Worm (Caenorhabditis elegans) whole organism, late embryonic: ENCODE measurements around the gene E02C12.6.

Source experiments
- C08G9.2 ChIP-seq: sonication (generic microtip); optimal IDR thresholded peaks from 2 replicates; lab custom pipeline; 2016; ENCODE audit warnings: mild to moderate bottlenecking, missing genetic modification characterization, moderate library complexity, missing compliant biosample characterization
- C38D4.7 ChIP-seq: fragments of 200-800 bp; sonication (Bioruptor generic); optimal IDR thresholded peaks from 2 replicates; lab custom pipeline; 2018; ENCODE audit warnings: mild to moderate bottlenecking, missing genetic modification characterization, moderate library complexity, missing compliant biosample characterization
- F13H6.1 ChIP-seq: sonication (generic microtip); optimal IDR thresholded peaks from 2 replicates; lab custom pipeline; 2016; ENCODE audit warnings: missing genetic modification characterization, missing compliant biosample characterization
- T23F11.4 ChIP-seq: fragments of 200-800 bp; sonication (Bioruptor generic); optimal IDR thresholded peaks from 2 replicates; lab custom pipeline; 2018; ENCODE audit warnings: mild to moderate bottlenecking, missing genetic modification characterization, missing compliant biosample characterization
- ceh-14 ChIP-seq: sonication (generic microtip); optimal IDR thresholded peaks from 2 replicates; lab custom pipeline; 2016; ENCODE audit warnings: missing genotype, missing genetic modification characterization, missing compliant biosample characterization
- ceh-18 ChIP-seq: sonication (generic microtip); optimal IDR thresholded peaks from 2 replicates; lab custom pipeline; 2016; ENCODE audit warnings: missing genetic modification characterization, missing compliant biosample characterization
- ceh-19 ChIP-seq: fragments of 200-800 bp; sonication (Bioruptor generic); optimal IDR thresholded peaks from 2 replicates; lab custom pipeline; 2018; ENCODE audit warnings: mild to moderate bottlenecking, missing genetic modification characterization, missing compliant biosample characterization
- ceh-2 ChIP-seq: sonication (generic microtip); optimal IDR thresholded peaks from 2 replicates; lab custom pipeline; 2016; ENCODE audit warnings: missing genotype, missing genetic modification characterization, missing compliant biosample characterization
- ceh-24 ChIP-seq: sonication (generic microtip); optimal IDR thresholded peaks from 2 replicates; lab custom pipeline; 2016; ENCODE audit warnings: mild to moderate bottlenecking, missing genetic modification characterization, missing compliant biosample characterization
- ceh-30 ChIP-seq: fragments of 150-350 bp; optimal IDR thresholded peaks from 2 replicates; lab custom pipeline; 2014; ENCODE audit warnings: missing biosample characterization, missing genetic modification characterization
- ceh-45 ChIP-seq: fragments of 200-800 bp; sonication (Bioruptor generic); IDR thresholded peaks from 2 replicates; pipeline ENCODE4 v1.3.6; 2022; ENCODE audit warnings: missing genetic modification reagents, missing genetic modification characterization, missing compliant biosample characterization
- ceh-9 ChIP-seq: sonication (generic microtip); optimal IDR thresholded peaks from 2 replicates; lab custom pipeline; 2016; ENCODE audit warnings: mild to moderate bottlenecking, missing genetic modification characterization, inconsistent platforms, missing compliant biosample characterization
- che-1 ChIP-seq: sonication (generic microtip); optimal IDR thresholded peaks from 2 replicates; lab custom pipeline; 2016; ENCODE audit warnings: mild to moderate bottlenecking, missing genetic modification characterization, missing compliant biosample characterization
- dve-1 ChIP-seq: sonication (generic microtip); optimal IDR thresholded peaks from 2 replicates; lab custom pipeline; 2017; ENCODE audit warnings: antibody characterized with exemption, mild to moderate bottlenecking, missing genetic modification characterization, missing compliant biosample characterization
- elt-4 ChIP-seq: sonication (generic microtip); optimal IDR thresholded peaks from 2 replicates; lab custom pipeline; 2016; ENCODE audit warnings: missing genetic modification characterization, missing compliant biosample characterization
- ets-4 ChIP-seq: sonication (generic microtip); optimal IDR thresholded peaks from 2 replicates; lab custom pipeline; 2016; ENCODE audit warnings: missing genetic modification characterization, missing compliant biosample characterization
- eyg-1 ChIP-seq: sonication (generic microtip); optimal IDR thresholded peaks from 2 replicates; lab custom pipeline; 2016; ENCODE audit warnings: missing genotype, missing genetic modification characterization, missing compliant biosample characterization
- fax-1 ChIP-seq: sonication (generic microtip); optimal IDR thresholded peaks from 2 replicates; lab custom pipeline; 2016; ENCODE audit warnings: missing genotype, missing genetic modification characterization, missing compliant biosample characterization
- fkh-6 ChIP-seq: sonication (generic microtip); optimal IDR thresholded peaks from 2 replicates; lab custom pipeline; 2016; ENCODE audit warnings: missing genetic modification characterization, missing compliant biosample characterization
- hlh-13 ChIP-seq: fragments of 200-800 bp; sonication (Bioruptor generic); optimal IDR thresholded peaks from 2 replicates; lab custom pipeline; 2018; ENCODE audit warnings: mild to moderate bottlenecking, missing genetic modification characterization, missing compliant biosample characterization
- hlh-15 ChIP-seq: sonication (generic microtip); optimal IDR thresholded peaks from 2 replicates; lab custom pipeline; 2016; ENCODE audit warnings: missing genetic modification characterization, missing compliant biosample characterization
- hlh-30 ChIP-seq: sonication (generic microtip); optimal IDR thresholded peaks from 2 replicates; lab custom pipeline; 2017; ENCODE audit warnings: antibody characterized with exemption, missing genetic modification characterization, missing compliant biosample characterization; ENCODE audit not compliant: insufficient read depth
- mec-3 ChIP-seq: sonication (generic microtip); optimal IDR thresholded peaks from 2 replicates; lab custom pipeline; 2016; ENCODE audit warnings: borderline replicate concordance, missing genetic modification characterization, missing compliant biosample characterization
- nfya-1 ChIP-seq: sonication (generic microtip); optimal IDR thresholded peaks from 2 replicates; lab custom pipeline; 2017; ENCODE audit warnings: missing genetic modification characterization, mild to moderate bottlenecking, missing compliant biosample characterization, antibody characterized with exemption, moderate library complexity
- odd-2 ChIP-seq: sonication (generic microtip); optimal IDR thresholded peaks from 2 replicates; lab custom pipeline; 2017; ENCODE audit warnings: antibody characterized with exemption, mild to moderate bottlenecking, missing genetic modification characterization, missing compliant biosample characterization
- pax-1 ChIP-seq: fragments of 150-350 bp; optimal IDR thresholded peaks from 2 replicates; lab custom pipeline; 2014; ENCODE audit warnings: missing biosample characterization, missing genetic modification characterization
- pqm-1 ChIP-seq: sonication (generic microtip); optimal IDR thresholded peaks from 2 replicates; lab custom pipeline; 2016; ENCODE audit warnings: missing genetic modification characterization, missing compliant biosample characterization
- pros-1 ChIP-seq: fragments of 150-350 bp; optimal IDR thresholded peaks from 2 replicates; lab custom pipeline; 2014; ENCODE audit warnings: missing biosample characterization, missing genetic modification reagents, missing genetic modification characterization
- sdc-2 ChIP-seq: sonication (generic microtip); optimal IDR thresholded peaks from 2 replicates; lab custom pipeline; 2016; ENCODE audit warnings: missing genotype, missing genetic modification characterization, missing compliant biosample characterization
- sox-4 ChIP-seq: sonication (generic microtip); optimal IDR thresholded peaks from 2 replicates; lab custom pipeline; 2017; ENCODE audit warnings: mild to moderate bottlenecking, missing genetic modification characterization, inconsistent platforms, missing compliant biosample characterization
- unc-55 ChIP-seq: sonication (generic microtip); optimal IDR thresholded peaks from 2 replicates; lab custom pipeline; 2017; ENCODE audit warnings: missing biosample characterization, missing genetic modification reagents, missing genetic modification characterization
- unc-86 ChIP-seq: sonication (generic microtip); optimal IDR thresholded peaks from 2 replicates; lab custom pipeline; 2016; ENCODE audit warnings: missing genetic modification characterization, missing compliant biosample characterization
- ztf-16 ChIP-seq: sonication (generic microtip); optimal IDR thresholded peaks from 2 replicates; lab custom pipeline; 2017; ENCODE audit warnings: missing genetic modification characterization, missing compliant biosample characterization

Gene E02C12.6

ce11 chrV:9333316-9334048 lies 37.4 kb downstream of the E02C12.6 start, which contains the start of gene acl-14:
acl-14 (minus strand) TSS chrV:9333631.
- TF ChIP-seq ceh-18 (tag; lab: Kevin White, UChicago) (no peak), ets-4 (tag; lab: Kevin White, UChicago) (no peak), hlh-13 (GFP tag; lab: Kevin White, UChicago) (no peak), sox-4 (no peak)

ce11 chrV:9332611-9333315 lies 38.1 kb downstream of the E02C12.6 start:
- TF ChIP-seq ceh-14 = no peak
- TF ChIP-seq ztf-16 (tag; lab: Kevin White, UChicago) = no peak
- TF ChIP-seq pros-1 = no peak
- no peak for TF ChIP-seq ceh-19 (GFP tag; lab: Kevin White, UChicago)

ce11 chrV:9329245-9329979 lies 41.5 kb downstream of the E02C12.6 start:
- TF ChIP-seq hlh-15 (tag; lab: Kevin White, UChicago) (no peak), C38D4.7 (GFP tag; lab: Kevin White, UChicago) (no peak), pqm-1 (tag; lab: Kevin White, UChicago) (no peak), ceh-14 (no peak), ceh-9 (tag; lab: Kevin White, UChicago) (no peak), F13H6.1 (tag; lab: Kevin White, UChicago) (no peak), ceh-24 (tag; lab: Kevin White, UChicago) (no peak), unc-86 (no peak)

ce11 chrV:9328670-9329069 lies 42.2 kb downstream of the E02C12.6 start, which contains the start of gene K07B1.4:
K07B1.4 (plus strand) TSS chrV:9328970.
- TF ChIP-seq fax-1 (tag; lab: Kevin White, UChicago) (no peak), elt-4 (tag; lab: Kevin White, UChicago) (no peak), mec-3 (tag; lab: Kevin White, UChicago) (no peak), unc-55 (GFP tag; lab: Kevin White, UChicago) (no peak), pax-1 (tag; lab: Kevin White, UChicago) (no peak), hlh-30 (no peak), T23F11.4 (GFP tag; lab: Kevin White, UChicago) (no peak), unc-86 (no peak)

ce11 chrV:9327691-9328090 lies 43.2 kb downstream of the E02C12.6 start:
- TF ChIP-seq ztf-16 (tag; lab: Kevin White, UChicago) (no peak), T23F11.4 (GFP tag; lab: Kevin White, UChicago) (no peak), ceh-30 (tag; lab: Kevin White, UChicago) (no peak)

- no peak for TF ChIP-seq che-1 (tag; lab: Kevin White, UChicago)
- TF ChIP-seq hlh-30 = no peak
- TF ChIP-seq pros-1 = no peak
- no peak for TF ChIP-seq ceh-9 (tag; lab: Kevin White, UChicago)
- TF ChIP-seq fkh-6 (tag; lab: Kevin White, UChicago) = no peak
- no peak for TF ChIP-seq ceh-18 (tag; lab: Kevin White, UChicago)
- TF ChIP-seq T23F11.4 (GFP tag; lab: Kevin White, UChicago) = no peak
- no peak for TF ChIP-seq sdc-2
- no peak for TF ChIP-seq ceh-2 (tag; lab: Kevin White, UChicago)
- TF ChIP-seq odd-2 (tag; lab: Kevin White, UChicago) = no peak
- no peak for TF ChIP-seq sox-4
- no peak for TF ChIP-seq dve-1
- TF ChIP-seq C08G9.2 (tag; lab: Kevin White, UChicago) = no peak
- no peak for TF ChIP-seq eyg-1 (tag; lab: Kevin White, UChicago)
- no peak for TF ChIP-seq ceh-45 (GFP tag; lab: Robert Waterston, UW)
- TF ChIP-seq nfya-1 (tag; lab: Kevin White, UChicago) = no peak
- no peak for TF ChIP-seq ceh-24 (tag; lab: Kevin White, UChicago)
Observed at ce11 chrV:9326903-9327302, 44.0 kb downstream of the E02C12.6 start.
